Worm (Caenorhabditis elegans): Measurements from ENCODE around the gene cpz-2.

Gene cpz-2

DNA sequence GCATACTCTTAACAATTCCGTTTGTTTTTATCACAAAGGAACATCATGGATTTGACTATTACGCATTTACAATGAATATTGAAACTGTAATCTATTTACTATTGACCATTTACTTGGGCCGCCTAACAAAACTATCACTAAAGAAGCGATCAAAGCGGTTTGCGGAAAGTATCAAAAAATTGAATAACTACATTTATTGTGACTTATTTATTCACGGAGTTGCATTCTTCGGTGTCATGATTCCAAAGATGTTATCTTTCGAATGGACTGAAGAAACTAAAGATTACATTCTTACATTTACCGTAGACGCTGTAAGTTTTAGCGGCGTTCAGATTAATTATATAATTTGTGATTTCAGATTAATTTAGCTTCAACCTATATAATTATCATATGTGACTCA, 16.8 kb upstream of the cpz-2 start:
- TF ChIP-seq mep-1 (tag; optimal IDR thresholded peaks at IDR 0.05) (no peak), unc-39 (tag; optimal IDR thresholded peaks at IDR 0.05) (no peak), nhr-237 (tag; optimal IDR thresholded peaks at IDR 0.05) (no peak), flh-1 (GFP tag; optimal IDR thresholded peaks at IDR 0.05) (no peak), lin-13 (tag; optimal IDR thresholded peaks at IDR 0.05) (no peak), ceh-83 (GFP tag; optimal IDR thresholded peaks at IDR 0.05) (no peak), bed-3 (GFP tag; optimal IDR thresholded peaks at IDR 0.05) (no peak), cnd-1 (tag; optimal IDR thresholded peaks at IDR 0.05) (no peak), hlh-1 (tag; optimal IDR thresholded peaks at IDR 0.05) (no peak), ztf-11 (tag; optimal IDR thresholded peaks at IDR 0.05) (no peak), mls-2 (tag; optimal IDR thresholded peaks at IDR 0.05) (no peak), blmp-1 (tag; optimal IDR thresholded peaks at IDR 0.05) (no peak)

DNA sequence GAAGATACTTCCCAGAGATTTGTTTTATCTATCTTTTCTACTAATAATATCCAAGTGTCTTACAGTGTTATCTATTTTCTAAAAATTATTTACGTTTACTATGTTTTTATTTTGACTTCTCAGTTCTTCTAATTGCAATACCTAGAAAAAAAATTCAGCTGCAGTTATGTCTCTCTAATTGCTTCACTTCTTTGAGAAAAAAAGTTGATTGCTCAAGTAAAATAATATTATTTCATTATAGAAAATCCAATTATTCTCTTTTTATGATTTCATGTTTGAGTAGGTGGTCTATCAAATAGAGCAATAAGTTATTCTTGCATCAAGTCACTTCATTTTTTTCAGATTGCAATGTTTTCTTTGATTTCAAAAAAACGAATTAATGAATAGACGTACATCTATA, 14.5 kb upstream of the cpz-2 start:
- TF ChIP-seq bed-3 (GFP tag; optimal IDR thresholded peaks at IDR 0.05) (no peak), ceh-43 (GFP tag; optimal IDR thresholded peaks at IDR 0.05) (no peak), mep-1 (tag; optimal IDR thresholded peaks at IDR 0.05) (no peak), lsy-2 (tag; optimal IDR thresholded peaks at IDR 0.05) (no peak), unc-120 (tag; optimal IDR thresholded peaks at IDR 0.05; ENCODE audit: poor library complexity, severe bottlenecking) (no peak), elt-1 (tag; optimal IDR thresholded peaks at IDR 0.05; ENCODE audit: borderline replicate concordance, insufficient read depth) (no peak), ham-2 (GFP tag; optimal IDR thresholded peaks at IDR 0.05) (no peak), ces-1 (GFP tag; optimal IDR thresholded peaks at IDR 0.05) (no peak), nhr-12 (tag; optimal IDR thresholded peaks at IDR 0.05) (no peak), nhr-76 (tag; optimal IDR thresholded peaks at IDR 0.05) (no peak), M03D4.4 (tag; optimal IDR thresholded peaks at IDR 0.05) (no peak), lin-13 (tag; optimal IDR thresholded peaks at IDR 0.05) (no peak), unc-62 (GFP tag; optimal IDR thresholded peaks at IDR 0.05) (no peak), mab-5 (tag; optimal IDR thresholded peaks at IDR 0.05) (no peak), blmp-1 (tag; optimal IDR thresholded peaks at IDR 0.05) (no peak), ztf-11 (tag; optimal IDR thresholded peaks at IDR 0.05) (no peak), snpc-4 (tag; optimal IDR thresholded peaks at IDR 0.05) (no peak), unc-39 (tag; optimal IDR thresholded peaks at IDR 0.05) (no peak), mls-2 (tag; optimal IDR thresholded peaks at IDR 0.05) (no peak)

DNA sequence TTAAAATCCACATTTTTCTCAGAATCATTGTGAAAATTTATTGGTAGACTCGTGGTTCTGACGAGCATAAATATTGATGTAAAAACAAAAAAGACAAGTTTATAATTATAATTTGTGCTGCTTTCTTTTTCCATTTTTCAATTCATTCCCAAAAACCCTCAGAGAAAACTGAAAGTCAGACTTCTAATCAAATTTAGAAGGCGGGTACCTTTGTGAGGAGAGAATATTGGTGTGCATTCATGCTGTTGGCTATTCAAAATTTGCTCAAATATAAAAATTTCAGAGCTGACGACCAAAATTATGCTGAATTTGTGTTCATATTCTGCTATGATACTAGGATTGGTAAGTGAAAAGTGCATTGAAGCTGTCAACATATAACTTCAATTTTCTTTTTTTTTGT, 14.0 kb upstream of the cpz-2 start, which contains the start of gene srx-125:
TSS of gene srx-125 (plus strand) at position 301 of the 400 bp plus-strand sequence.
- TF ChIP-seq elt-1 (tag; optimal IDR thresholded peaks at IDR 0.05; ENCODE audit: borderline replicate concordance, insufficient read depth) (no peak), unc-62 (GFP tag; optimal IDR thresholded peaks at IDR 0.05) (no peak), lin-13 (tag; optimal IDR thresholded peaks at IDR 0.05) (no peak), bed-3 (GFP tag; optimal IDR thresholded peaks at IDR 0.05) (no peak), blmp-1 (tag; optimal IDR thresholded peaks at IDR 0.05) (no peak), ceh-83 (GFP tag; optimal IDR thresholded peaks at IDR 0.05) (no peak), zip-8 (tag; optimal IDR thresholded peaks at IDR 0.05) (no peak), nhr-28 (tag; optimal IDR thresholded peaks at IDR 0.05) (no peak), mls-2 (tag; optimal IDR thresholded peaks at IDR 0.05) (no peak), nhr-12 (tag; optimal IDR thresholded peaks at IDR 0.05) (no peak), ztf-11 (tag; optimal IDR thresholded peaks at IDR 0.05) (no peak), mab-5 (tag; optimal IDR thresholded peaks at IDR 0.05) (no peak)

DNA sequence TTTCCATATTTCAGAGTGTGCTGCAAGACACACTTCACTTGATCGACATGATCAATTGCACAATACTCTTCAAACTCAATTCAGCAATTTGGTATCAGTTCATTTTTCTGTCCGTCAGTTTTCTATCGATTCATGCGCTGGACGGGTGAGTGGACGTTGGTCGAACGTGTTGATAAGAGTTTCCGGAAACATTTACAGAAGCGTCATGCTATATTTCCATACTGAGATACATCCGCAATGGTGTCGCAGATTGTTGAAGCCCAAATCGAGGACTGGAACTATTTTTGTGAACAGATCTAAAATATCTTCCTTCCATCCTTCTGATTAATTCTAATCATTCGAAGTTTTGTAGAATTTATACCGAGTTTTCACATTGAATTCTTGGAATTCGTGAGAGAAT, 11.3 kb upstream of the cpz-2 start:
- TF ChIP-seq unc-39 (tag; optimal IDR thresholded peaks at IDR 0.05) (no peak), lin-13 (tag; optimal IDR thresholded peaks at IDR 0.05) (no peak), unc-120 (tag; optimal IDR thresholded peaks at IDR 0.05; ENCODE audit: poor library complexity, severe bottlenecking) (no peak), pha-4 (tag; optimal IDR thresholded peaks at IDR 0.05) (no peak), lin-32 (GFP tag; optimal IDR thresholded peaks at IDR 0.05) (no peak), tbx-8 (GFP tag; optimal IDR thresholded peaks at IDR 0.05) (no peak), mep-1 (tag; optimal IDR thresholded peaks at IDR 0.05) (no peak), M03D4.4 (tag; optimal IDR thresholded peaks at IDR 0.05) (no peak), elt-1 (tag; optimal IDR thresholded peaks at IDR 0.05; ENCODE audit: borderline replicate concordance, insufficient read depth) (no peak), blmp-1 (tag; optimal IDR thresholded peaks at IDR 0.05) (no peak), hlh-1 (tag; optimal IDR thresholded peaks at IDR 0.05) (no peak), mab-5 (tag; optimal IDR thresholded peaks at IDR 0.05) (no peak), nhr-28 (tag; optimal IDR thresholded peaks at IDR 0.05) (no peak), ces-1 (GFP tag; optimal IDR thresholded peaks at IDR 0.05) (no peak)

DNA sequence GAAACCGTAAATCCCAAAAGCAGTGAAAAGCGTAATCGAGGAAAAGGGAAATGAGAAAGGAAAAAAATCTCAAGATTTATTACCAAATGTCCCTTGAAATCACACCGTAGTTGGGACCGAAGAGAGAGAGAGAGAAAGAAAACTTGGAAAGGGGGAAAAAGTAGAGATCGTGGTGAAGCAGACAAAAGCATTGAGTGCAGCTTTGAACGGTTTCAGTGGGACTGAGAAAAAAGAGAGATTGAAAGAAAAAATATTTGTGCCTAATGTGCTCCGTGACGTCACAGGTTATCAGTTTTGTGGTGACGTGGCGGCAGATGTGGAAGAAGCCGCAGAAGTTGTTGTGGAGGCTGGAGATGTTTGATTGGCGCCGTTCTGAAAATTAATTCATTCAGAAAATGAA, 10.7 kb upstream of the cpz-2 start:
- TF ChIP-seq lin-32 (GFP tag; optimal IDR thresholded peaks at IDR 0.05) (no peak), M03D4.4 (tag; optimal IDR thresholded peaks at IDR 0.05) (no peak), tbx-8 (GFP tag; optimal IDR thresholded peaks at IDR 0.05) (no peak), pha-4 (tag; optimal IDR thresholded peaks at IDR 0.05) (no peak), mep-1 (tag; optimal IDR thresholded peaks at IDR 0.05) (no peak), unc-62 (GFP tag; optimal IDR thresholded peaks at IDR 0.05) (no peak), ham-2 (GFP tag; optimal IDR thresholded peaks at IDR 0.05) (no peak), flh-1 (GFP tag; optimal IDR thresholded peaks at IDR 0.05) (no peak), ceh-39 (tag; optimal IDR thresholded peaks at IDR 0.05) (no peak), hlh-1 (tag; optimal IDR thresholded peaks at IDR 0.05) (no peak), nhr-2 (tag; optimal IDR thresholded peaks at IDR 0.05) (no peak), zip-8 (tag; optimal IDR thresholded peaks at IDR 0.05) (no peak), nhr-12 (tag; optimal IDR thresholded peaks at IDR 0.05) (no peak), unc-120 (tag; optimal IDR thresholded peaks at IDR 0.05; ENCODE audit: poor library complexity, severe bottlenecking) (no peak), ceh-83 (GFP tag; optimal IDR thresholded peaks at IDR 0.05) (no peak), ces-1 (GFP tag; optimal IDR thresholded peaks at IDR 0.05) (no peak), lin-13 (tag; optimal IDR thresholded peaks at IDR 0.05) (no peak), bed-3 (GFP tag; optimal IDR thresholded peaks at IDR 0.05) (no peak), ceh-43 (GFP tag; optimal IDR thresholded peaks at IDR 0.05) (no peak)
